Worm (Caenorhabditis elegans) whole organism, mixed stage, embryonic: ENCODE results near the gene ins-19.

Experiments used
- elt-1 ChIP-seq: sonication (generic microtip); optimal IDR thresholded peaks from 2 replicates; lab custom pipeline; 2017; ENCODE audit warnings: missing genetic modification characterization, mild to moderate bottlenecking, missing compliant biosample characterization, antibody characterized with exemption, moderate library complexity, borderline replicate concordance; ENCODE audit not compliant: insufficient read depth
- lin-13 ChIP-seq: fragments of 150-350 bp; optimal IDR thresholded peaks from 2 replicates; lab custom pipeline; 2014; ENCODE audit warnings: missing biosample characterization, missing genetic modification characterization
- mab-5 ChIP-seq: fragments of 150-350 bp; optimal IDR thresholded peaks from 2 replicates; lab custom pipeline; 2014; ENCODE audit warnings: missing biosample characterization, missing genetic modification characterization
- nhr-12 ChIP-seq: fragments of 150-350 bp; optimal IDR thresholded peaks from 2 replicates; lab custom pipeline; 2014; ENCODE audit warnings: missing biosample characterization, missing genetic modification characterization
- nhr-237 ChIP-seq: fragments of 150-350 bp; optimal IDR thresholded peaks from 2 replicates; lab custom pipeline; 2014; ENCODE audit warnings: missing biosample characterization, missing genetic modification characterization
- snpc-4 ChIP-seq: fragments of 150-350 bp; optimal IDR thresholded peaks from 2 replicates; lab custom pipeline; 2014; ENCODE audit warnings: missing biosample characterization, missing genetic modification characterization
- tbx-8 ChIP-seq: fragments of 200-800 bp; sonication (Bioruptor generic); optimal IDR thresholded peaks from 2 replicates; lab custom pipeline; 2018; ENCODE audit warnings: mild to moderate bottlenecking, missing genetic modification characterization, moderate library complexity, missing compliant biosample characterization
- unc-39 ChIP-seq: fragments of 150-350 bp; optimal IDR thresholded peaks from 2 replicates; lab custom pipeline; 2014; ENCODE audit warnings: missing biosample characterization, missing genetic modification characterization
- unc-62 ChIP-seq: fragments of 150-350 bp; optimal IDR thresholded peaks from 2 replicates; lab custom pipeline; 2014; ENCODE audit warnings: missing biosample characterization, missing genetic modification reagents, missing genetic modification characterization
- ztf-11 ChIP-seq: fragments of 150-350 bp; optimal IDR thresholded peaks from 2 replicates; lab custom pipeline; 2014; ENCODE audit warnings: missing biosample characterization, missing genetic modification characterization

- no peak for TF ChIP-seq snpc-4 (tag; lab: Kevin White, UChicago)
- no peak for TF ChIP-seq unc-39 (tag; lab: Kevin White, UChicago)
- no peak for TF ChIP-seq nhr-12 (tag; lab: Kevin White, UChicago)
- no peak for TF ChIP-seq ztf-11
- TF ChIP-seq unc-62 (GFP tag; lab: Kevin White, UChicago), result no peak
- TF ChIP-seq tbx-8 (GFP tag; lab: Kevin White, UChicago), result no peak
- TF ChIP-seq nhr-237 (tag; lab: Kevin White, UChicago), result no peak
- TF ChIP-seq mab-5 (tag; lab: Kevin White, UChicago), result no peak
- no peak for TF ChIP-seq lin-13 (tag; lab: Kevin White, UChicago)
- no peak for TF ChIP-seq elt-1 (tag; lab: Kevin White, UChicago)
Measured at ce11 chrII:3109533-3109932, 16.7 kb downstream of the ins-19 start.
